Worm (Caenorhabditis elegans) whole organism, late embryonic: ENCODE data around the gene cdk-1.

ENCODE experiments used
- C08G9.2 ChIP-seq: sonication (generic microtip); optimal IDR thresholded peaks from 2 replicates; lab custom pipeline; 2016; ENCODE audit warnings: mild to moderate bottlenecking, missing genetic modification characterization, moderate library complexity, missing compliant biosample characterization
- C38D4.7 ChIP-seq: fragments of 200-800 bp; sonication (Bioruptor generic); optimal IDR thresholded peaks from 2 replicates; lab custom pipeline; 2018; ENCODE audit warnings: mild to moderate bottlenecking, missing genetic modification characterization, moderate library complexity, missing compliant biosample characterization
- F13H6.1 ChIP-seq: sonication (generic microtip); optimal IDR thresholded peaks from 2 replicates; lab custom pipeline; 2016; ENCODE audit warnings: missing genetic modification characterization, missing compliant biosample characterization
- K09A11.1 ChIP-seq: sonication (generic microtip); optimal IDR thresholded peaks from 2 replicates; lab custom pipeline; 2017; ENCODE audit warnings: antibody characterized with exemption, mild to moderate bottlenecking, missing genetic modification characterization, missing compliant biosample characterization; ENCODE audit not compliant: insufficient read depth
- T23F11.4 ChIP-seq: fragments of 200-800 bp; sonication (Bioruptor generic); optimal IDR thresholded peaks from 2 replicates; lab custom pipeline; 2018; ENCODE audit warnings: mild to moderate bottlenecking, missing genetic modification characterization, missing compliant biosample characterization
- ama-1 ChIP-seq: fragments of 150-350 bp; optimal IDR thresholded peaks from 2 replicates; lab custom pipeline; 2014
- ceh-14 ChIP-seq: sonication (generic microtip); optimal IDR thresholded peaks from 2 replicates; lab custom pipeline; 2016; ENCODE audit warnings: missing genotype, missing genetic modification characterization, missing compliant biosample characterization
- ceh-18 ChIP-seq: sonication (generic microtip); optimal IDR thresholded peaks from 2 replicates; lab custom pipeline; 2016; ENCODE audit warnings: missing genetic modification characterization, missing compliant biosample characterization
- ceh-2 ChIP-seq: sonication (generic microtip); optimal IDR thresholded peaks from 2 replicates; lab custom pipeline; 2016; ENCODE audit warnings: missing genotype, missing genetic modification characterization, missing compliant biosample characterization
- ceh-22 ChIP-seq: sonication (generic microtip); optimal IDR thresholded peaks from 2 replicates; lab custom pipeline; 2017; ENCODE audit warnings: missing biosample characterization, missing genetic modification characterization
- ceh-30 ChIP-seq: fragments of 150-350 bp; optimal IDR thresholded peaks from 2 replicates; lab custom pipeline; 2014; ENCODE audit warnings: missing biosample characterization, missing genetic modification characterization
- ceh-31 ChIP-seq: sonication (generic microtip); optimal IDR thresholded peaks from 2 replicates; lab custom pipeline; 2016; ENCODE audit warnings: missing genetic modification characterization, missing compliant biosample characterization
- ceh-48 ChIP-seq: sonication (generic microtip); optimal IDR thresholded peaks from 2 replicates; lab custom pipeline; 2016; ENCODE audit warnings: missing genetic modification characterization, inconsistent platforms, missing compliant biosample characterization
- ceh-6 ChIP-seq: fragments of 200-800 bp; sonication (Bioruptor generic); optimal IDR thresholded peaks from 2 replicates; lab custom pipeline; 2018; ENCODE audit warnings: mild to moderate bottlenecking, missing genetic modification characterization, missing compliant biosample characterization
- ceh-9 ChIP-seq: sonication (generic microtip); optimal IDR thresholded peaks from 2 replicates; lab custom pipeline; 2016; ENCODE audit warnings: mild to moderate bottlenecking, missing genetic modification characterization, inconsistent platforms, missing compliant biosample characterization
- che-1 ChIP-seq: sonication (generic microtip); optimal IDR thresholded peaks from 2 replicates; lab custom pipeline; 2016; ENCODE audit warnings: mild to moderate bottlenecking, missing genetic modification characterization, missing compliant biosample characterization
- dmd-4 ChIP-seq: sonication (generic microtip); optimal IDR thresholded peaks from 2 replicates; lab custom pipeline; 2016; ENCODE audit warnings: borderline replicate concordance, missing genetic modification characterization, missing compliant biosample characterization
- dve-1 ChIP-seq: sonication (generic microtip); optimal IDR thresholded peaks from 2 replicates; lab custom pipeline; 2017; ENCODE audit warnings: antibody characterized with exemption, mild to moderate bottlenecking, missing genetic modification characterization, missing compliant biosample characterization
- elt-2 ChIP-seq: sonication (generic microtip); optimal IDR thresholded peaks from 2 replicates; lab custom pipeline; 2016; ENCODE audit warnings: missing genetic modification reagents, missing genetic modification characterization, missing compliant biosample characterization
- elt-4 ChIP-seq: sonication (generic microtip); optimal IDR thresholded peaks from 2 replicates; lab custom pipeline; 2016; ENCODE audit warnings: missing genetic modification characterization, missing compliant biosample characterization
- ets-4 ChIP-seq: sonication (generic microtip); optimal IDR thresholded peaks from 2 replicates; lab custom pipeline; 2016; ENCODE audit warnings: missing genetic modification characterization, missing compliant biosample characterization
- eyg-1 ChIP-seq: sonication (generic microtip); optimal IDR thresholded peaks from 2 replicates; lab custom pipeline; 2016; ENCODE audit warnings: missing genotype, missing genetic modification characterization, missing compliant biosample characterization
- fax-1 ChIP-seq: sonication (generic microtip); optimal IDR thresholded peaks from 2 replicates; lab custom pipeline; 2016; ENCODE audit warnings: missing genotype, missing genetic modification characterization, missing compliant biosample characterization
- fkh-10 ChIP-seq: fragments of 150-350 bp; optimal IDR thresholded peaks from 2 replicates; lab custom pipeline; 2014; ENCODE audit warnings: missing biosample characterization, missing genetic modification reagents, missing genetic modification characterization
- fkh-6 ChIP-seq: sonication (generic microtip); optimal IDR thresholded peaks from 2 replicates; lab custom pipeline; 2016; ENCODE audit warnings: missing genetic modification characterization, missing compliant biosample characterization
- gmeb-2 ChIP-seq: sonication (generic microtip); optimal IDR thresholded peaks from 2 replicates; lab custom pipeline; 2016; ENCODE audit warnings: missing genetic modification characterization, inconsistent platforms, missing compliant biosample characterization
- hlh-13 ChIP-seq: fragments of 200-800 bp; sonication (Bioruptor generic); optimal IDR thresholded peaks from 2 replicates; lab custom pipeline; 2018; ENCODE audit warnings: mild to moderate bottlenecking, missing genetic modification characterization, missing compliant biosample characterization
- hlh-15 ChIP-seq: sonication (generic microtip); optimal IDR thresholded peaks from 2 replicates; lab custom pipeline; 2016; ENCODE audit warnings: missing genetic modification characterization, missing compliant biosample characterization
- hlh-30 ChIP-seq: sonication (generic microtip); optimal IDR thresholded peaks from 2 replicates; lab custom pipeline; 2017; ENCODE audit warnings: antibody characterized with exemption, missing genetic modification characterization, missing compliant biosample characterization; ENCODE audit not compliant: insufficient read depth
- hlh-6 ChIP-seq: sonication (generic microtip); optimal IDR thresholded peaks from 2 replicates; lab custom pipeline; 2016; ENCODE audit warnings: missing genotype, missing genetic modification characterization, missing compliant biosample characterization
- hlh-8 ChIP-seq: sonication (generic microtip); optimal IDR thresholded peaks from 2 replicates; lab custom pipeline; 2016; ENCODE audit warnings: missing genotype, missing genetic modification characterization, missing compliant biosample characterization
- lin-11 ChIP-seq: fragments of 200-800 bp; sonication (Bioruptor generic); optimal IDR thresholded peaks from 2 replicates; lab custom pipeline; 2018; ENCODE audit warnings: mild to moderate bottlenecking, missing genetic modification characterization, missing compliant biosample characterization
- madf-2 ChIP-seq: sonication (generic microtip); optimal IDR thresholded peaks from 2 replicates; lab custom pipeline; 2017; ENCODE audit warnings: missing genetic modification characterization, missing compliant biosample characterization
- mec-3 ChIP-seq: sonication (generic microtip); optimal IDR thresholded peaks from 2 replicates; lab custom pipeline; 2016; ENCODE audit warnings: borderline replicate concordance, missing genetic modification characterization, missing compliant biosample characterization
- nfya-1 ChIP-seq: sonication (generic microtip); optimal IDR thresholded peaks from 2 replicates; lab custom pipeline; 2017; ENCODE audit warnings: missing genetic modification characterization, mild to moderate bottlenecking, missing compliant biosample characterization, antibody characterized with exemption, moderate library complexity
- nhr-232 ChIP-seq: sonication (generic microtip); optimal IDR thresholded peaks from 2 replicates; lab custom pipeline; 2016; ENCODE audit warnings: missing genetic modification characterization, missing compliant biosample characterization
- pag-3 ChIP-seq: sonication (generic microtip); optimal IDR thresholded peaks from 2 replicates; lab custom pipeline; 2016; ENCODE audit warnings: missing compliant biosample characterization, missing genetic modification characterization, borderline replicate concordance
- pat-9 ChIP-seq: fragments of 200-800 bp; sonication (Bioruptor generic); optimal IDR thresholded peaks from 2 replicates; lab custom pipeline; 2018; ENCODE audit warnings: mild to moderate bottlenecking, missing genetic modification characterization, moderate library complexity, missing compliant biosample characterization
- pax-1 ChIP-seq: fragments of 150-350 bp; optimal IDR thresholded peaks from 2 replicates; lab custom pipeline; 2014; ENCODE audit warnings: missing biosample characterization, missing genetic modification characterization
- pqm-1 ChIP-seq: sonication (generic microtip); optimal IDR thresholded peaks from 2 replicates; lab custom pipeline; 2016; ENCODE audit warnings: missing genetic modification characterization, missing compliant biosample characterization
- rnt-1 ChIP-seq: sonication (generic microtip); optimal IDR thresholded peaks from 2 replicates; lab custom pipeline; 2016; ENCODE audit warnings: missing genetic modification characterization, missing compliant biosample characterization
- sox-4 ChIP-seq: sonication (generic microtip); optimal IDR thresholded peaks from 2 replicates; lab custom pipeline; 2017; ENCODE audit warnings: mild to moderate bottlenecking, missing genetic modification characterization, inconsistent platforms, missing compliant biosample characterization
- syd-9 ChIP-seq: sonication (generic microtip); optimal IDR thresholded peaks from 2 replicates; lab custom pipeline; 2016; ENCODE audit warnings: mild to moderate bottlenecking, missing genetic modification characterization, moderate library complexity, missing compliant biosample characterization
- tbx-2 ChIP-seq: sonication (generic microtip); optimal IDR thresholded peaks from 2 replicates; lab custom pipeline; 2016; ENCODE audit warnings: missing genetic modification characterization, missing compliant biosample characterization
- tbx-7 ChIP-seq: sonication (generic microtip); optimal IDR thresholded peaks from 2 replicates; lab custom pipeline; 2016; ENCODE audit warnings: missing genotype, missing genetic modification characterization, missing compliant biosample characterization
- ttx-3 ChIP-seq: sonication (generic microtip); optimal IDR thresholded peaks from 2 replicates; lab custom pipeline; 2016; ENCODE audit warnings: missing genetic modification reagents, missing genetic modification characterization, missing compliant biosample characterization
- unc-3 ChIP-seq, 2 experiments: fragments of 200-800 bp in 1 of 2; sonication (Bioruptor generic) in 1 of 2; sonication (generic microtip) in 1 of 2; conservative IDR thresholded peaks in 1 of 2; optimal IDR thresholded peaks in 1 of 2; 2 replicates each; pipeline versions ENCODE4 v1.3.6 to Lab custom; 2016 to 2022; ENCODE audit warnings: missing compliant biosample characterization in 2 of 2, missing genetic modification characterization in 2 of 2, missing genetic modification reagents in 1 of 2
- unc-55 ChIP-seq: sonication (generic microtip); optimal IDR thresholded peaks from 2 replicates; lab custom pipeline; 2017; ENCODE audit warnings: missing biosample characterization, missing genetic modification reagents, missing genetic modification characterization
- unc-86 ChIP-seq: sonication (generic microtip); optimal IDR thresholded peaks from 2 replicates; lab custom pipeline; 2016; ENCODE audit warnings: missing genetic modification characterization, missing compliant biosample characterization
- zip-5 ChIP-seq: sonication (generic microtip); optimal IDR thresholded peaks from 2 replicates; lab custom pipeline; 2016; ENCODE audit warnings: missing genetic modification characterization, missing compliant biosample characterization
- ztf-16 ChIP-seq: sonication (generic microtip); optimal IDR thresholded peaks from 2 replicates; lab custom pipeline; 2017; ENCODE audit warnings: missing genetic modification characterization, missing compliant biosample characterization

cdk-1 gene

ce11 chrIII:9765465-9765900 is 18.2 kb downstream of the cdk-1 start (continued):
- TF ChIP-seq C38D4.7 (GFP tag; lab: Kevin White, UChicago) (peak; percentile 66), fax-1 (peak; percentile 43), ztf-16 (tag; lab: Kevin White, UChicago) (peak; percentile 81), sox-4 (tag; lab: Kevin White, UChicago) (peak; percentile 72), mec-3 (tag; lab: Kevin White, UChicago) (no peak), hlh-15 (tag; lab: Kevin White, UChicago) (no peak), pag-3 (no peak), gmeb-2 (tag; lab: Kevin White, UChicago) (peak; percentile 65), ceh-14 (tag; lab: Kevin White, UChicago) (peak; percentile 54), syd-9 (tag; lab: Kevin White, UChicago) (peak; percentile 84), ceh-6 (GFP tag; lab: Kevin White, UChicago) (peak; percentile 79), ets-4 (peak; percentile 62), tbx-7 (tag; lab: Kevin White, UChicago) (peak; percentile 59), elt-4 (no peak), ceh-18 (peak; percentile 93), tbx-2 (tag; lab: Kevin White, UChicago) (peak; percentile 92), fkh-6 (tag; lab: Kevin White, UChicago) (peak; percentile 20), ceh-31 (tag; lab: Kevin White, UChicago) (peak; percentile 88), lin-11 (tag; lab: Kevin White, UChicago) (peak; percentile 31), ceh-9 (tag; lab: Kevin White, UChicago) (no peak), ttx-3 (tag; lab: Kevin White, UChicago) (peak; percentile 22), dmd-4 (tag; lab: Kevin White, UChicago) (peak; percentile 79), elt-2 (peak; percentile 78), hlh-13 (GFP tag; lab: Kevin White, UChicago) (no peak), zip-5 (peak; percentile 9), che-1 (tag; lab: Kevin White, UChicago) (peak; percentile 56), rnt-1 (peak; percentile 94), pat-9 (tag; lab: Kevin White, UChicago) (peak; percentile 77), T23F11.4 (GFP tag; lab: Kevin White, UChicago) (peak; percentile 74), ama-1 (lab: Kevin White, UChicago) (peak; percentile 96), dve-1 (tag; lab: Kevin White, UChicago) (peak; percentile 90), unc-86 (peak; percentile 52), madf-2 (tag; lab: Kevin White, UChicago) (peak; percentile 76), K09A11.1 (tag; lab: Kevin White, UChicago) (peak; percentile 36), ceh-2 (peak; percentile 51), ceh-30 (tag; lab: Kevin White, UChicago) (peak; percentile 82), ceh-22 (tag; lab: Kevin White, UChicago) (no peak), fkh-10 (GFP tag; lab: Kevin White, UChicago) (no peak), hlh-30 (tag; lab: Kevin White, UChicago) (peak; percentile 96), ceh-48 (tag; lab: Kevin White, UChicago) (no peak)

- TF ChIP-seq tbx-7 (tag; lab: Kevin White, UChicago) (no peak), eyg-1 (tag; lab: Kevin White, UChicago) (no peak), C08G9.2 (tag; lab: Kevin White, UChicago) (no peak), ceh-22 (tag; lab: Kevin White, UChicago) (no peak), nhr-232 (no peak), C38D4.7 (GFP tag; lab: Kevin White, UChicago) (no peak), hlh-6 (tag; lab: Kevin White, UChicago) (no peak), unc-3 (GFP tag; conservative IDR thresholded peaks at IDR 0.05; lab: Robert Waterston, UW) (no peak), unc-3 (tag; optimal IDR thresholded peaks at IDR 0.05; lab: Kevin White, UChicago) (no peak), syd-9 (tag; lab: Kevin White, UChicago) (no peak), nfya-1 (peak; percentile 57), K09A11.1 (tag; lab: Kevin White, UChicago) (no peak), pqm-1 (no peak), hlh-8 (no peak), F13H6.1 (no peak), ztf-16 (tag; lab: Kevin White, UChicago) (no peak), pax-1 (tag; lab: Kevin White, UChicago) (peak; percentile 13), elt-2 (no peak), ceh-48 (tag; lab: Kevin White, UChicago) (peak; percentile 86), dmd-4 (tag; lab: Kevin White, UChicago) (no peak), che-1 (tag; lab: Kevin White, UChicago) (no peak), ceh-31 (tag; lab: Kevin White, UChicago) (peak; percentile 41), unc-55 (GFP tag; lab: Kevin White, UChicago) (peak; percentile 32)
These were observed 18.9 kb downstream of the cdk-1 start, which contains the start of gene cbp-1 for ce11 chrIII:9766175-9766574. cbp-1 (plus strand) TSS chrIII:9766509.
